Fruit fly (Drosophila melanogaster): Measurements from ENCODE around the gene rpk.

Gene rpk

DNA sequence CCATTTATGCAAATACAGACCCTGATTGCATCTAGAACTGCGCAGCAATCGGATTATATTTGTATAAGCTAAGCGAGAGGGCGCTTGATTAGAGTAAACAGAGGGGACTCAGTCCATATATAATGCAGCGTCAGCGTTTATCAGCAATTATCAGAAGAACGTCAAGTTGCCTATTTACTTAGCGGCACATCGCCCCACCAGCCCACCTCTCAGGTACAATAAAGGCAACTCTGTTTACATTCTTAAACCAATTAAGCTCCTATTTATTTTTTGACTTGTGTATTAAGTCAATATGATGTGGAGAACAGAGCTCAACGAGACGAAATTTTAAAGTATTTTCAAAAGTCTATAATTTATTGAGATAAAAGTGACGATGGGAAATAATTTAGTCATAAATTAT is 19.2 kb downstream of the rpk start (continued):
- TF ChIP-seq Dip2 (GFP tag; IDR thresholded peaks at IDR 0.05) (no peak), CG15696 (tag; optimal IDR thresholded peaks at IDR 0.05) (peak; percentile 82), CG30020 (tag; optimal IDR thresholded peaks at IDR 0.05) (peak; percentile 24), Dip3 (GFP tag; optimal IDR thresholded peaks at IDR 0.05) (no peak), ap (GFP tag; IDR thresholded peaks at IDR 0.05) (no peak), CG7556 (GFP tag; optimal IDR thresholded peaks at IDR 0.05) (peak; percentile 81), CG4820 (GFP tag; optimal IDR thresholded peaks at IDR 0.05) (peak; percentile 78), Mrtf (GFP tag; IDR thresholded peaks at IDR 0.05) (no peak), dysf (GFP tag; IDR thresholded peaks at IDR 0.05) (peak; percentile 60; the same call in 2 of the 3 replicates), ken (GFP tag; IDR thresholded peaks at IDR 0.05) (0 out of 3 replicates have a peak, but pooled peaks have one; percentile 10), CG7745 (tag; optimal IDR thresholded peaks at IDR 0.05) (no peak), amos (GFP tag; IDR thresholded peaks at IDR 0.05; ENCODE audit: partially characterized antibody) (no peak), tio (GFP tag; optimal IDR thresholded peaks at IDR 0.05) (no peak), Fer3 (tag; optimal IDR thresholded peaks at IDR 0.05) (peak; percentile 75), pfk (GFP tag; optimal IDR thresholded peaks at IDR 0.05) (peak; percentile 60), CG9215 (GFP tag; IDR thresholded peaks at IDR 0.05) (no peak), CG43689 (GFP tag; IDR thresholded peaks at IDR 0.05) (no peak), B-H1 (GFP tag; IDR thresholded peaks at IDR 0.05) (peak; percentile 63; the same call in 1 of the 3 replicates), pnt (GFP tag; optimal IDR thresholded peaks at IDR 0.05) (peak; percentile 71), CG4730 (GFP tag; IDR thresholded peaks at IDR 0.05) (no peak), pho (GFP tag; optimal IDR thresholded peaks at IDR 0.05) (no peak), Dref (GFP tag; IDR thresholded peaks at IDR 0.05) (no peak), CG18599 (GFP tag; optimal IDR thresholded peaks at IDR 0.05) (peak; percentile 92), Gug (GFP tag; IDR thresholded peaks at IDR 0.05) (no peak), CG31224 (GFP tag; IDR thresholded peaks at IDR 0.05) (peak; percentile 41; the same call in 1 of the 2 replicates), Optix (GFP tag; IDR thresholded peaks at IDR 0.05) (no peak), scrt (GFP tag; optimal IDR thresholded peaks at IDR 0.05) (peak; percentile 74), pita (GFP tag; optimal IDR thresholded peaks at IDR 0.05) (no peak), Doc3 (GFP tag; IDR thresholded peaks at IDR 0.05; ENCODE audit: partially characterized antibody) (no peak), CG15514 (GFP tag; optimal IDR thresholded peaks at IDR 0.05) (peak; percentile 80), CG16813 (GFP tag; IDR thresholded peaks at IDR 0.05; ENCODE audit: partially characterized antibody) (no peak), Ptx1 (GFP tag; IDR thresholded peaks at IDR 0.05) (peak; percentile 50), Chrac-16 (GFP tag; optimal IDR thresholded peaks at IDR 0.05) (no peak), corto (GFP tag; optimal IDR thresholded peaks at IDR 0.05) (peak; percentile 72), CG13424 (tag; optimal IDR thresholded peaks at IDR 0.05) (peak; percentile 60), CG31388 (GFP tag; optimal IDR thresholded peaks at IDR 0.05) (peak; percentile 74), Ets97D (GFP tag; optimal IDR thresholded peaks at IDR 0.05) (no peak), yki (optimal IDR thresholded peaks at IDR 0.05) (no peak), Elba2 (GFP tag; optimal IDR thresholded peaks at IDR 0.05) (no peak), C15 (GFP tag; IDR thresholded peaks at IDR 0.05) (peak; percentile 62; the same call in 1 of the 3 replicates), Dp (GFP tag; optimal IDR thresholded peaks at IDR 0.05) (no peak), CG12391 (tag; optimal IDR thresholded peaks at IDR 0.05) (no peak), exex (tag; optimal IDR thresholded peaks at IDR 0.05) (peak; percentile 75), repo (GFP tag; optimal IDR thresholded peaks at IDR 0.05) (peak; percentile 69), CG18764 (GFP tag; optimal IDR thresholded peaks at IDR 0.05) (peak; percentile 92), CG31441 (GFP tag; IDR thresholded peaks at IDR 0.05) (peak; percentile 93), CG10565 (GFP tag; optimal IDR thresholded peaks at IDR 0.05) (peak; percentile 63), CG5953 (GFP tag; IDR thresholded peaks at IDR 0.05) (peak; percentile 44; the same call in 1 of the 2 replicates), CG3847 (GFP tag; IDR thresholded peaks at IDR 0.05) (no peak), disco-r (GFP tag; optimal IDR thresholded peaks at IDR 0.05) (peak; percentile 62), CG13775 (GFP tag; optimal IDR thresholded peaks at IDR 0.05) (no peak), CG7839 (tag; optimal IDR thresholded peaks at IDR 0.05) (peak; percentile 52)
